Worm (Caenorhabditis elegans): ENCODE results near the gene scl-9.

- no peak for TF ChIP-seq tbx-37 (GFP tag; conservative IDR thresholded peaks at IDR 0.05)
- no peak for TF ChIP-seq scrt-1 (GFP tag; IDR thresholded peaks at IDR 0.05)
- no peak for TF ChIP-seq ama-1 (optimal IDR thresholded peaks at IDR 0.05)
- no peak for TF ChIP-seq hnd-1 (tag; optimal IDR thresholded peaks at IDR 0.05)
- TF ChIP-seq ceh-13 (GFP tag; optimal IDR thresholded peaks at IDR 0.05): no peak
- TF ChIP-seq pes-1 (GFP tag; IDR thresholded peaks at IDR 0.05): no peak
- no peak for TF ChIP-seq tbx-11 (GFP tag; IDR thresholded peaks at IDR 0.05)
- TF ChIP-seq ceh-36 (tag; optimal IDR thresholded peaks at IDR 0.05): no peak
- no peak for TF ChIP-seq hmbx-1 (tag; optimal IDR thresholded peaks at IDR 0.05)
- TF ChIP-seq hmg-4 (GFP tag; optimal IDR thresholded peaks at IDR 0.05): no peak
- no peak for TF ChIP-seq sea-1 (GFP tag; conservative IDR thresholded peaks at IDR 0.05)
Observed at ce11 chrIV:13041486-13041885, 5.5 kb upstream of the scl-9 start.

Measured in whole organism, early embryonic.